Worm (Caenorhabditis elegans) whole organism, young adult: ENCODE data around the gene F36D4.4.

Experiments used
- B0035.1 ChIP-seq: sonication (generic microtip); optimal IDR thresholded peaks from 2 replicates; lab custom pipeline; 2016; ENCODE audit warnings: missing genetic modification characterization, mild to moderate bottlenecking, missing compliant biosample characterization, missing genotype, missing genetic modification reagents
- F10E7.11 ChIP-seq: sonication (generic microtip); optimal IDR thresholded peaks from 2 replicates; lab custom pipeline; 2017; ENCODE audit warnings: mild to moderate bottlenecking, missing genetic modification characterization, moderate library complexity, missing compliant biosample characterization
- F37B4.10 ChIP-seq: fragments of 200-800 bp; sonication (Bioruptor generic); IDR thresholded peaks from 2 replicates; pipeline ENCODE4 v1.3.6; 2022; ENCODE audit warnings: missing genetic modification characterization, missing compliant biosample characterization
- F39B2.1 ChIP-seq: fragments of 200-800 bp; sonication (Bioruptor generic); IDR thresholded peaks from 2 replicates; pipeline ENCODE4 v1.3.6; 2022; ENCODE audit warnings: missing genetic modification reagents, missing genetic modification characterization, missing compliant biosample characterization
- F52B5.7 ChIP-seq: sonication (generic microtip); optimal IDR thresholded peaks from 2 replicates; lab custom pipeline; 2016; ENCODE audit warnings: mild to moderate bottlenecking, missing genetic modification characterization, missing compliant biosample characterization
- F55B11.4 ChIP-seq: sonication (generic microtip); optimal IDR thresholded peaks from 2 replicates; lab custom pipeline; 2016; ENCODE audit warnings: missing compliant biosample characterization, missing genetic modification characterization, borderline replicate concordance; ENCODE audit not compliant: insufficient read depth
- F57A8.1 ChIP-seq: fragments of 200-800 bp; sonication (Bioruptor generic); optimal IDR thresholded peaks from 2 replicates; lab custom pipeline; 2018; ENCODE audit warnings: mild to moderate bottlenecking, missing genetic modification characterization, moderate library complexity, missing compliant biosample characterization
- K12H6.12 ChIP-seq: fragments of 200-800 bp; sonication (Bioruptor generic); optimal IDR thresholded peaks from 2 replicates; lab custom pipeline; 2018; ENCODE audit warnings: mild to moderate bottlenecking, missing genetic modification characterization, missing compliant biosample characterization
- T07F8.4 ChIP-seq: sonication (generic microtip); optimal IDR thresholded peaks from 2 replicates; lab custom pipeline; 2016; ENCODE audit warnings: mild to moderate bottlenecking, missing genetic modification characterization, moderate library complexity, missing compliant biosample characterization
- Y53G8AR.9 ChIP-seq: fragments of 200-800 bp; sonication (Bioruptor generic); conservative IDR thresholded peaks from 2 replicates; pipeline ENCODE4 v1.3.6; 2022; ENCODE audit warnings: missing genetic modification reagents, missing genetic modification characterization, missing compliant biosample characterization
- Y67H2A.10 ChIP-seq: fragments of 200-800 bp; sonication (Bioruptor generic); conservative IDR thresholded peaks from 2 replicates; pipeline ENCODE4 v1.3.6; 2022; ENCODE audit warnings: missing genetic modification reagents, missing genetic modification characterization, missing compliant biosample characterization
- ama-1 ChIP-seq, 3 experiments: fragments of 150-350 bp in 1 of 3; sonication (generic microtip) in 2 of 3; optimal IDR thresholded peaks; 2 replicates each; lab custom pipeline; 2014 to 2018; ENCODE audit warnings: missing biosample characterization in 2 of 3, missing genetic modification characterization in 2 of 3, missing genetic modification reagents in 2 of 3
- aptf-2 ChIP-seq: fragments of 200-800 bp; sonication (Bioruptor generic); conservative IDR thresholded peaks from 2 replicates; pipeline ENCODE4 v1.3.6; 2022; ENCODE audit warnings: missing genetic modification reagents, missing genetic modification characterization, missing compliant biosample characterization
- attf-3 ChIP-seq: fragments of 200-800 bp; sonication (Bioruptor generic); conservative IDR thresholded peaks from 2 replicates; pipeline ENCODE4 v1.3.6; 2022; ENCODE audit warnings: missing genetic modification reagents, missing genetic modification characterization, missing compliant biosample characterization
- attf-5 ChIP-seq: fragments of 200-800 bp; sonication (Bioruptor generic); optimal IDR thresholded peaks from 2 replicates; lab custom pipeline; 2018; ENCODE audit warnings: mild to moderate bottlenecking, missing genetic modification characterization, missing compliant biosample characterization
- attf-6 ChIP-seq: fragments of 200-800 bp; sonication (Bioruptor generic); IDR thresholded peaks from 2 replicates; pipeline ENCODE4 v1.3.6; 2022; ENCODE audit warnings: missing genetic modification reagents, missing genetic modification characterization, missing compliant biosample characterization
- bed-1 ChIP-seq: fragments of 200-800 bp; sonication (Bioruptor generic); IDR thresholded peaks from 2 replicates; pipeline ENCODE4 v1.3.6; 2022; ENCODE audit warnings: missing genetic modification reagents, missing genetic modification characterization, missing compliant biosample characterization
- ccch-3 ChIP-seq: fragments of 200-800 bp; sonication (Bioruptor generic); optimal IDR thresholded peaks from 2 replicates; lab custom pipeline; 2018; ENCODE audit warnings: mild to moderate bottlenecking, missing genetic modification characterization, missing compliant biosample characterization
- ceh-100 ChIP-seq: fragments of 200-800 bp; sonication (Bioruptor generic); IDR thresholded peaks from 2 replicates; pipeline ENCODE4 v1.3.6; 2022; ENCODE audit warnings: missing genetic modification reagents, missing genetic modification characterization, missing compliant biosample characterization
- ceh-79 ChIP-seq: sonication (generic microtip); optimal IDR thresholded peaks from 2 replicates; lab custom pipeline; 2017; ENCODE audit warnings: mild to moderate bottlenecking, missing genetic modification characterization, missing compliant biosample characterization
- efl-1 ChIP-seq: fragments of 150-350 bp; optimal IDR thresholded peaks from 2 replicates; lab custom pipeline; 2014; ENCODE audit warnings: missing biosample characterization, missing genetic modification reagents, missing genetic modification characterization
- egl-18 ChIP-seq: fragments of 200-800 bp; sonication (Bioruptor generic); IDR thresholded peaks from 2 replicates; pipeline ENCODE4 v1.3.6; 2022; ENCODE audit warnings: missing genetic modification reagents, missing genetic modification characterization, missing compliant biosample characterization
- egl-44 ChIP-seq: fragments of 200-800 bp; sonication (Bioruptor generic); IDR thresholded peaks from 2 replicates; pipeline ENCODE4 v1.3.6; 2022; ENCODE audit warnings: missing genetic modification reagents, missing genetic modification characterization, missing compliant biosample characterization
- egrh-3 ChIP-seq: fragments of 200-800 bp; sonication (Bioruptor generic); IDR thresholded peaks from 2 replicates; pipeline ENCODE4 v1.3.6; 2022; ENCODE audit warnings: missing genetic modification reagents, missing genetic modification characterization, missing compliant biosample characterization
- hlh-12 ChIP-seq: sonication (generic microtip); optimal IDR thresholded peaks from 2 replicates; lab custom pipeline; 2016; ENCODE audit warnings: missing genetic modification characterization, missing compliant biosample characterization
- hmg-1.2 ChIP-seq: fragments of 200-800 bp; sonication (Bioruptor generic); IDR thresholded peaks from 2 replicates; pipeline ENCODE4 v1.3.6; 2022; ENCODE audit warnings: missing genetic modification reagents, missing genetic modification characterization, missing compliant biosample characterization
- lag-1 ChIP-seq: fragments of 200-800 bp; sonication (Bioruptor generic); IDR thresholded peaks from 2 replicates; pipeline ENCODE4 v1.3.6; 2022; ENCODE audit warnings: missing genetic modification reagents, missing genetic modification characterization, missing compliant biosample characterization
- lin-26 ChIP-seq: fragments of 200-800 bp; sonication (Bioruptor generic); IDR thresholded peaks from 2 replicates; pipeline ENCODE4 v1.3.6; 2022; ENCODE audit warnings: missing genetic modification reagents, missing genetic modification characterization, missing compliant biosample characterization
- lin-35 ChIP-seq, 3 experiments: fragments of 150-350 bp in 2 of 3; sonication (generic microtip) in 1 of 3; optimal IDR thresholded peaks; 2 replicates each; lab custom pipeline; 2014 to 2018; ENCODE audit warnings: missing biosample characterization in 3 of 3, missing genetic modification characterization in 3 of 3, missing genetic modification reagents in 3 of 3
- lsl-1 ChIP-seq: fragments of 200-800 bp; sonication (Bioruptor generic); optimal IDR thresholded peaks from 2 replicates; lab custom pipeline; 2018; ENCODE audit warnings: mild to moderate bottlenecking, missing genetic modification characterization, moderate library complexity, missing compliant biosample characterization
- lsy-27 ChIP-seq: sonication (generic microtip); optimal IDR thresholded peaks from 2 replicates; lab custom pipeline; 2017; ENCODE audit warnings: missing genetic modification characterization, mild to moderate bottlenecking, missing compliant biosample characterization, antibody characterized with exemption, missing genotype, borderline replicate concordance; ENCODE audit not compliant: insufficient read depth
- madf-10 ChIP-seq: sonication (generic microtip); optimal IDR thresholded peaks from 2 replicates; lab custom pipeline; 2016; ENCODE audit warnings: mild to moderate bottlenecking, missing genetic modification characterization, missing compliant biosample characterization
- madf-6 ChIP-seq: fragments of 200-800 bp; sonication (Bioruptor generic); IDR thresholded peaks from 2 replicates; pipeline ENCODE4 v1.3.6; 2022; ENCODE audit warnings: missing genetic modification reagents, missing genetic modification characterization, missing compliant biosample characterization
- mel-28 ChIP-seq: sonication (generic microtip); optimal IDR thresholded peaks from 2 replicates; lab custom pipeline; 2016; ENCODE audit warnings: borderline replicate concordance, mild to moderate bottlenecking, missing genetic modification characterization, missing compliant biosample characterization
- mes-4 ChIP-seq: sonication (generic microtip); optimal IDR thresholded peaks from 2 replicates; lab custom pipeline; 2016; ENCODE audit warnings: missing genotype, missing genetic modification characterization, missing compliant biosample characterization
- nfya-1 ChIP-seq: sonication (generic microtip); optimal IDR thresholded peaks from 2 replicates; lab custom pipeline; 2017; ENCODE audit warnings: antibody characterized with exemption, missing compliant biosample characterization, missing genetic modification characterization, borderline replicate concordance; ENCODE audit not compliant: insufficient read depth
- nfya-2 ChIP-seq: fragments of 200-800 bp; sonication (Bioruptor generic); IDR thresholded peaks from 2 replicates; pipeline ENCODE4 v1.3.6; 2022; ENCODE audit warnings: missing genetic modification reagents, missing genetic modification characterization, missing compliant biosample characterization
- nhr-120 ChIP-seq: fragments of 200-800 bp; sonication (Bioruptor generic); IDR thresholded peaks from 2 replicates; pipeline ENCODE4 v1.3.6; 2022; ENCODE audit warnings: missing genetic modification characterization, missing compliant biosample characterization
- pbrm-1 ChIP-seq: fragments of 200-800 bp; sonication (Bioruptor generic); IDR thresholded peaks from 2 replicates; pipeline ENCODE4 v1.3.6; 2022; ENCODE audit warnings: missing genetic modification reagents, missing genetic modification characterization, missing compliant biosample characterization
- rec-8 ChIP-seq, 2 experiments: sonication (generic microtip); optimal IDR thresholded peaks; 2 replicates each; lab custom pipeline; 2016; ENCODE audit warnings: mild to moderate bottlenecking in 2 of 2, missing genetic modification characterization in 2 of 2, missing genetic modification reagents in 2 of 2, missing genotype in 2 of 2, missing biosample characterization in 1 of 2, missing compliant biosample characterization in 1 of 2, moderate library complexity in 1 of 2
- sptf-2 ChIP-seq: fragments of 200-800 bp; sonication (Bioruptor generic); optimal IDR thresholded peaks from 2 replicates; lab custom pipeline; 2018; ENCODE audit warnings: mild to moderate bottlenecking, missing genetic modification characterization, missing compliant biosample characterization
- tbp1 ChIP-seq: fragments of 200-800 bp; sonication (Bioruptor generic); optimal IDR thresholded peaks from 2 replicates; lab custom pipeline; 2018; ENCODE audit warnings: mild to moderate bottlenecking, missing genetic modification characterization, missing compliant biosample characterization
- tbx-9 ChIP-seq: sonication (generic microtip); optimal IDR thresholded peaks from 2 replicates; lab custom pipeline; 2016; ENCODE audit warnings: borderline replicate concordance, missing genetic modification characterization, inconsistent platforms, missing compliant biosample characterization
- unc-130 ChIP-seq: sonication (generic microtip); optimal IDR thresholded peaks from 2 replicates; lab custom pipeline; 2016; ENCODE audit warnings: missing genetic modification reagents, missing genetic modification characterization, missing compliant biosample characterization
- unc-62 ChIP-seq: fragments of 150-350 bp; optimal IDR thresholded peaks from 2 replicates; lab custom pipeline; 2014; ENCODE audit warnings: missing biosample characterization, missing genetic modification reagents, missing genetic modification characterization
- zim-3 ChIP-seq: sonication (generic microtip); optimal IDR thresholded peaks from 2 replicates; lab custom pipeline; 2017; ENCODE audit warnings: mild to moderate bottlenecking, missing genetic modification characterization, moderate library complexity, missing compliant biosample characterization
- ztf-28 ChIP-seq: fragments of 200-800 bp; sonication (Bioruptor generic); IDR thresholded peaks from 2 replicates; pipeline ENCODE4 v1.3.6; 2022; ENCODE audit warnings: missing genetic modification reagents, missing genetic modification characterization, missing compliant biosample characterization

Gene F36D4.4

DNA sequence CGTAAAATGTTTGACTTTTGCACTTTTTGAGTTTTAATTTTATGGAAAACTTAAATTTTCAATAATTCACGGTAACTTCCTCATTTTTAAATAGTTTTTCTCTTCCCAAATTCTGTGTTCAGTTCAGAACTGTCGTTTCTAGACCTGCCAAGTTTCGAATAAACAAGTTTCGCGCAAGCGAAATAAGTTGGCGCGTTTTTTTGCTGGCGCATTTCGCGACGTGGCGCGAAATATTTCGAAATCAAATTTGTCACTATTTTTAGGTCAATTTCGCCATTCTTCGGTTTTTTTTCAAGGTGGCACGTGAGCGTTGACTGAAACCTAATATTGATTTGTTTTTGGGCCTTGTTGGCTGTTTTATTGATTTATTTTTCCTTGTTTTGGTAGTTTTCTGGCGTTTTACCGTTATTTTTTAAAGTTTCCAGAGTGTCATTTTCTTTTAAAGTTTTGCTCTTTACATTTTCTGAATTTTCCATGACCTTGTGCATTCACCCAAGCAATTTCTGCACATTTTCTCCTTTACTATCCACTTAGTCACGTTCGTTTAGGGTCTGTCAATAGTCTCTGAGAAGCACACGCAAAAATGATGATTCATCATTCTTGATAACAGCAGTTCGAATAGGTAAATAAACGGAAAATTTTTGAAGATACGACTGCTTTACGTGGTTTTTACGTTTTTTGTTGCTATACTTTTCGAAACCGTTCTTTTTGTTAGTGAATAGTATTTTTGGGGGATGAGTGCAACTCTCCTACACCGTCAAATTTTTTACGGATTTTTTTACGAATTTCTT is 31.7 kb downstream of the F36D4.4 start (continued):
- TF ChIP-seq nfya-2 (GFP tag; lab: Robert Waterston, UW) (no peak), F10E7.11 (tag; lab: Kevin White, UChicago) (no peak), lag-1 (GFP tag; lab: Robert Waterston, UW) (no peak), ztf-28 (GFP tag; lab: Robert Waterston, UW) (0 out of 2 replicates have a peak, but pooled peaks have one; percentile 80), rec-8 (tag; optimal IDR thresholded peaks at IDR 0.05; lab: Kevin White, UChicago) (no peak), F55B11.4 (tag; lab: Kevin White, UChicago) (no peak), mel-28 (tag; lab: Kevin White, UChicago) (no peak), K12H6.12 (tag; lab: Kevin White, UChicago) (no peak), F52B5.7 (tag; lab: Kevin White, UChicago) (no peak), attf-3 (GFP tag; lab: Robert Waterston, UW) (peak; percentile 63), mes-4 (tag; lab: Kevin White, UChicago) (no peak), ceh-79 (no peak), tbx-9 (tag; lab: Kevin White, UChicago) (no peak), attf-6 (GFP tag; lab: Robert Waterston, UW) (peak; percentile 78), hmg-1.2 (GFP tag; lab: Robert Waterston, UW) (peak; percentile 67; the same call in 1 of the 2 replicates), nfya-1 (tag; lab: Kevin White, UChicago) (no peak), B0035.1 (tag; lab: Kevin White, UChicago) (no peak), efl-1 (GFP tag; lab: Kevin White, UChicago) (peak; percentile 99), Y53G8AR.9 (peak; percentile 85), tbp1 (no peak), attf-5 (GFP tag; lab: Kevin White, UChicago) (no peak), bed-1 (GFP tag; lab: Robert Waterston, UW) (no peak), unc-130 (GFP tag; lab: Kevin White, UChicago) (peak; percentile 88), F37B4.10 (GFP tag; lab: Robert Waterston, UW) (no peak), sptf-2 (GFP tag; lab: Kevin White, UChicago) (no peak), ceh-100 (GFP tag; lab: Robert Waterston, UW) (no peak; the same call in 1 of the 2 replicates), ama-1 (optimal IDR thresholded peaks at IDR 0.05; lab: Kevin White, UChicago) (no peak), ama-1 (GFP tag; optimal IDR thresholded peaks at IDR 0.05; lab: Kevin White, UChicago) (no peak), pbrm-1 (GFP tag; lab: Robert Waterston, UW) (peak; percentile 87), lin-35 (GFP tag; optimal IDR thresholded peaks at IDR 0.05; lab: Kevin White, UChicago) (peak in 2 of 3 experiments; percentile 16 to 77), lsl-1 (GFP tag; lab: Kevin White, UChicago) (peak; percentile 89), ccch-3 (GFP tag; lab: Kevin White, UChicago) (no peak), hlh-12 (no peak), aptf-2 (GFP tag; lab: Robert Waterston, UW) (no peak), F57A8.1 (GFP tag; lab: Kevin White, UChicago) (no peak), lsy-27 (tag; lab: Kevin White, UChicago) (no peak), Y67H2A.10 (GFP tag; lab: Robert Waterston, UW) (no peak), egl-44 (GFP tag; lab: Robert Waterston, UW) (no peak), madf-10 (tag; lab: Kevin White, UChicago) (no peak), zim-3 (tag; lab: Kevin White, UChicago) (no peak), egl-18 (GFP tag; lab: Robert Waterston, UW) (no peak), lin-26 (GFP tag; lab: Robert Waterston, UW) (no peak), F39B2.1 (GFP tag; lab: Robert Waterston, UW) (no peak), unc-62 (GFP tag; lab: Kevin White, UChicago) (no peak), madf-6 (GFP tag; lab: Robert Waterston, UW) (peak; percentile 100), T07F8.4 (no peak), egrh-3 (no peak), nhr-120 (GFP tag; lab: Robert Waterston, UW) (no peak)
